Fruit fly (Drosophila melanogaster): ENCODE measurements around the gene CG4907.
A peak's percentile ranks its signal among the peaks of the same experiment; 100 is the strongest.

Gene CG4907

DNA sequence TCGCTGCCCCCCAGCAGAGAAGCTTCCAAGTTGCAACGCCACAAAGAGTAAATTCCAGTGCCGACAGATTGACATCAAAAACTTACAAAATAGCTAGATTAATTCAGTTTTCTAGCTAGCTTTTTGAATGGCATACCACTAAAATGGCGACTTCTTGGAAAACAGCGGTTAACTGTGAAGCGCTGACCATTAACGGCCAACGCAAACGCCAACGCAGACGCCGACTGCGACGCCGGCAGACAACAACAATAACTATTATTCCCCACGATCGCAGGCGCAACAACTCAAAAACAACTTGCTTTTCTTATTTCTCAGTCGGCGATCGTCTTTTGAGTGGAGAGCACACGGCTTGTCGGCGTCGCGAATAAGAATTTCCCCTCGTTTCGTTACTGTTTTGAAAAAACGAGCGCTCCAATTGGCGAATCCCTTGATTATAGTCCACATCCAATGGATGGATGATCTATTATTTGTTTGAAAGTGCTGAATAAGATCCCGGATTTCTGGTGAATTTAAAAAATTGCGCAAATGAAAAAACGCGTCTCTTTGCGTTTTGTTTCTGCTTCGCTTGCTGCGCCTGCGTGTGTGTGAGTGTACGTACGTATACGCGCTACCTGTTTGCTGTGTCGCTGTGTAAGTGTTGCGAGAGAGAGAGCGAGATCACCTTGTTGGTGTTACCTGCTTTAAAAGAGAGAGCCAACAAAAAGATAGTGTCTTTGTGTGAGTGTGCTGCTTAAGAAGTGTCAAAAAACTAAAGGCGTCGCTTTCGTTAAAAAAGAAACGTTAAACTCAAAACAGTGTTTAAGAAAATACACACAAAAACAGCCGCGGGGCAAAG lies 43.9 kb downstream of the CG4907 start (continued):
- TF ChIP-seq Fer2 (tag; optimal IDR thresholded peaks at IDR 0.05) (no peak), zen2 (GFP tag; IDR thresholded peaks at IDR 0.05; ENCODE audit: partially characterized antibody) (no peak)

- TF ChIP-seq lmd (GFP tag; IDR thresholded peaks at IDR 0.05), result peak; percentile 55
- TF ChIP-seq phol (tag; optimal IDR thresholded peaks at IDR 0.05), result peak; percentile 48
- 0 out of 2 replicates have a peak, but pooled peaks have one; percentile 52 for TF ChIP-seq CG14014 (GFP tag; IDR thresholded peaks at IDR 0.05)
- peak; percentile 45 for TF ChIP-seq CG2712 (tag; optimal IDR thresholded peaks at IDR 0.05)
- TF ChIP-seq tx (GFP tag; optimal IDR thresholded peaks at IDR 0.05), result peak; percentile 19
- no peak for TF ChIP-seq CG10462 (GFP tag; optimal IDR thresholded peaks at IDR 0.05)
- 0 out of 2 replicates have a peak, but pooled peaks have one; percentile 25 for TF ChIP-seq CG32767 (GFP tag; IDR thresholded peaks at IDR 0.05)
- TF ChIP-seq jing (GFP tag; optimal IDR thresholded peaks at IDR 0.05), result peak; percentile 3
- TF ChIP-seq dysf (GFP tag; IDR thresholded peaks at IDR 0.05), result peak; percentile 31; the same call in 1 of the 3 replicates
- peak; percentile 6 for TF ChIP-seq HHEX (GFP tag; optimal IDR thresholded peaks at IDR 0.05)
- TF ChIP-seq btn (GFP tag; optimal IDR thresholded peaks at IDR 0.05), result no peak
- 0 out of 3 replicates have a peak, but pooled peaks have one; percentile 15 for TF ChIP-seq CG14050 (GFP tag; IDR thresholded peaks at IDR 0.05)
- no peak for TF ChIP-seq D (optimal IDR thresholded peaks at IDR 0.05)
- peak; percentile 29 for TF ChIP-seq D (GFP tag; optimal IDR thresholded peaks at IDR 0.05)
- TF ChIP-seq Hr3 (GFP tag; optimal IDR thresholded peaks at IDR 0.05), result peak; percentile 4
- TF ChIP-seq ken (GFP tag; IDR thresholded peaks at IDR 0.05), result peak; percentile 66; the same call in 2 of the 3 replicates
- no peak for TF ChIP-seq CG16815 (GFP tag; optimal IDR thresholded peaks at IDR 0.05)
- TF ChIP-seq bab2 (GFP tag; optimal IDR thresholded peaks at IDR 0.05), result peak; percentile 44
- TF ChIP-seq CG3995 (GFP tag; optimal IDR thresholded peaks at IDR 0.05), result no peak
- peak; percentile 43 for TF ChIP-seq ewg (GFP tag; optimal IDR thresholded peaks at IDR 0.05)
- peak; percentile 55 for TF ChIP-seq CG30403 (GFP tag; optimal IDR thresholded peaks at IDR 0.05)
- TF ChIP-seq klu (GFP tag; IDR thresholded peaks at IDR 0.05), result no peak
- TF ChIP-seq CG12071 (GFP tag; optimal IDR thresholded peaks at IDR 0.05), result peak; percentile 26
- no peak for TF ChIP-seq CG17186 (GFP tag; optimal IDR thresholded peaks at IDR 0.05)
- TF ChIP-seq sens-2 (GFP tag; IDR thresholded peaks at IDR 0.05), result peak; percentile 27; the same call in 1 of the 2 replicates
- TF ChIP-seq CG15073 (GFP tag; optimal IDR thresholded peaks at IDR 0.05), result no peak
- peak; percentile 27 for TF ChIP-seq tin (GFP tag; optimal IDR thresholded peaks at IDR 0.05)
- peak; percentile 44 for TF ChIP-seq CG14441 (GFP tag; IDR thresholded peaks at IDR 0.05)
- TF ChIP-seq HLH54F (GFP tag; optimal IDR thresholded peaks at IDR 0.05), result peak; percentile 16
- peak; percentile 59 for TF ChIP-seq CG17359 (tag; optimal IDR thresholded peaks at IDR 0.05)
- TF ChIP-seq gcm2 (GFP tag; optimal IDR thresholded peaks at IDR 0.05), result no peak
- peak; percentile 46; the same call in 1 of the 3 replicates for TF ChIP-seq Dbx (GFP tag; IDR thresholded peaks at IDR 0.05)
- TF ChIP-seq sr (GFP tag; IDR thresholded peaks at IDR 0.05), result 0 out of 3 replicates have a peak, but pooled peaks have one; percentile 31
- TF ChIP-seq CG11504 (tag; optimal IDR thresholded peaks at IDR 0.05), result peak; percentile 65
- TF ChIP-seq shn (GFP tag; optimal IDR thresholded peaks at IDR 0.05), result peak; percentile 21
- peak; percentile 8 for TF ChIP-seq CG18011 (GFP tag; optimal IDR thresholded peaks at IDR 0.05)
- no peak for TF ChIP-seq CG15011 (GFP tag; optimal IDR thresholded peaks at IDR 0.05)
- peak; percentile 26; the same call in 1 of the 2 replicates for TF ChIP-seq danr (GFP tag; IDR thresholded peaks at IDR 0.05)
- TF ChIP-seq fd96Cb (tag; optimal IDR thresholded peaks at IDR 0.05), result peak; percentile 43
- TF ChIP-seq vnd (GFP tag; IDR thresholded peaks at IDR 0.05; ENCODE audit: partially characterized antibody), result no peak
- no peak for TF ChIP-seq Camta (GFP tag; optimal IDR thresholded peaks at IDR 0.05)
- TF ChIP-seq CG8281 (tag; optimal IDR thresholded peaks at IDR 0.05), result no peak
- 0 out of 3 replicates have a peak, but pooled peaks have one; percentile 23 for TF ChIP-seq CG11695 (GFP tag; IDR thresholded peaks at IDR 0.05)
- TF ChIP-seq abd-A (tag; optimal IDR thresholded peaks at IDR 0.05), result no peak
- 0 out of 2 replicates have a peak, but pooled peaks have one; percentile 37 for TF ChIP-seq dimm (GFP tag; IDR thresholded peaks at IDR 0.05)
Measured at dm6 chr3R:22664274-22664673, 46.3 kb downstream of the CG4907 start.

All from whole organism, embryonic.